Fruit fly (Drosophila melanogaster) whole organism, embryonic: ENCODE results near the gene Tre1.

ENCODE experiments used
- ATbp ChIP-seq: fragments of 200-800 bp; sonication (Bioruptor generic); optimal IDR thresholded peaks from 2 replicates; lab custom pipeline; 2017; ENCODE audit warnings: missing biosample characterization, mild to moderate bottlenecking, missing genetic modification characterization, missing genetic modification reagents
- Abd-B ChIP-seq: fragments of 200-800 bp; sonication (Bioruptor generic); optimal IDR thresholded peaks from 2 replicates; lab custom pipeline; 2018; ENCODE audit warnings: missing biosample characterization, mild to moderate bottlenecking, missing genetic modification characterization, moderate library complexity
- Adf1 ChIP-seq: fragments of 200-800 bp; sonication (Bioruptor generic); IDR thresholded peaks from 2 replicates; pipeline ENCODE4 v1.3.6; 2022; ENCODE audit warnings: missing biosample characterization, missing genetic modification characterization
- Asciz ChIP-seq: fragments of 200-800 bp; sonication (Bioruptor generic); optimal IDR thresholded peaks from 2 replicates; lab custom pipeline; 2017; ENCODE audit warnings: missing biosample characterization, mild to moderate bottlenecking, missing genetic modification characterization, missing genetic modification reagents
- CG12942 ChIP-seq: fragments of 200-800 bp; sonication (Bioruptor generic); optimal IDR thresholded peaks from 3 replicates; lab custom pipeline; 2016; ENCODE audit warnings: missing biosample characterization, missing genetic modification characterization
- CG13624 ChIP-seq: fragments of 200-800 bp; sonication (Bioruptor generic); optimal IDR thresholded peaks from 2 replicates; lab custom pipeline; 2016; ENCODE audit warnings: missing biosample characterization, missing genetic modification characterization
- CG15479 ChIP-seq: fragments of 200-800 bp; sonication (Bioruptor generic); optimal IDR thresholded peaks from 3 replicates; lab custom pipeline; 2019; ENCODE audit warnings: missing biosample characterization, mild to moderate bottlenecking, missing genetic modification characterization, moderate library complexity
- CG1603 ChIP-seq: fragments of 200-800 bp; sonication (Bioruptor generic); optimal IDR thresholded peaks from 2 replicates; lab custom pipeline; 2019; ENCODE audit warnings: missing biosample characterization, mild to moderate bottlenecking, missing genetic modification characterization, moderate library complexity
- CG17361 ChIP-seq: fragments of 200-800 bp; sonication (Bioruptor generic); IDR thresholded peaks from 3 replicates; pipeline ENCODE4 v1.3.6; 2022; ENCODE audit warnings: missing biosample characterization, missing genetic modification characterization
- CG17612 ChIP-seq: fragments of 200-800 bp; sonication (Bioruptor generic); IDR thresholded peaks from 2 replicates; pipeline ENCODE4 v1.3.6; 2022; ENCODE audit warnings: missing biosample characterization, missing genetic modification characterization
- CG2116 ChIP-seq: fragments of 200-800 bp; sonication (Bioruptor generic); optimal IDR thresholded peaks from 3 replicates; lab custom pipeline; 2018; ENCODE audit warnings: missing biosample characterization, mild to moderate bottlenecking, missing genetic modification characterization
- CG3065 ChIP-seq: fragments of 200-800 bp; sonication (Bioruptor generic); optimal IDR thresholded peaks from 2 replicates; lab custom pipeline; 2016; ENCODE audit warnings: missing biosample characterization, missing genetic modification characterization
- CG31365 ChIP-seq: fragments of 200-800 bp; sonication (Bioruptor generic); optimal IDR thresholded peaks from 2 replicates; lab custom pipeline; 2018; ENCODE audit warnings: missing biosample characterization, mild to moderate bottlenecking, missing genetic modification characterization
- CG31388 ChIP-seq: fragments of 200-800 bp; sonication (Bioruptor generic); optimal IDR thresholded peaks from 2 replicates; lab custom pipeline; 2016; ENCODE audit warnings: missing biosample characterization, missing genetic modification characterization
- CG3281 ChIP-seq: fragments of 200-800 bp; sonication (Bioruptor generic); optimal IDR thresholded peaks from 3 replicates; lab custom pipeline; 2017; ENCODE audit warnings: missing biosample characterization, mild to moderate bottlenecking, missing genetic modification characterization
- CG3838 ChIP-seq: fragments of 200-800 bp; sonication (Bioruptor generic); optimal IDR thresholded peaks from 3 replicates; lab custom pipeline; 2016; ENCODE audit warnings: missing biosample characterization, missing genetic modification characterization
- CG4707 ChIP-seq: fragments of 200-800 bp; sonication (Bioruptor generic); optimal IDR thresholded peaks from 2 replicates; lab custom pipeline; 2018; ENCODE audit warnings: missing biosample characterization, mild to moderate bottlenecking, missing genetic modification characterization, moderate library complexity
- CG6272 ChIP-seq: fragments of 200-800 bp; sonication (Bioruptor generic); IDR thresholded peaks from 2 replicates; pipeline ENCODE4 v1.3.6; 2022; ENCODE audit warnings: missing biosample characterization, missing genetic modification characterization
- CG6854 ChIP-seq: fragments of 200-800 bp; sonication (Bioruptor generic); optimal IDR thresholded peaks from 3 replicates; lab custom pipeline; 2017; ENCODE audit warnings: missing biosample characterization, mild to moderate bottlenecking, missing genetic modification characterization
- CG7372 ChIP-seq: fragments of 200-800 bp; sonication (Bioruptor generic); IDR thresholded peaks from 2 replicates; pipeline ENCODE4 v1.3.6; 2022; ENCODE audit warnings: missing biosample characterization, missing genetic modification characterization
- CG7556 ChIP-seq: fragments of 200-800 bp; sonication (Bioruptor generic); optimal IDR thresholded peaks from 2 replicates; lab custom pipeline; 2017; ENCODE audit warnings: missing biosample characterization, mild to moderate bottlenecking, missing genetic modification characterization
- CG7987 ChIP-seq: fragments of 200-800 bp; sonication (Bioruptor generic); optimal IDR thresholded peaks from 2 replicates; lab custom pipeline; 2018; ENCODE audit warnings: missing biosample characterization, mild to moderate bottlenecking, missing genetic modification characterization, moderate library complexity
- Dbx ChIP-seq: fragments of 200-800 bp; sonication (Bioruptor generic); IDR thresholded peaks from 3 replicates; pipeline ENCODE4 v1.3.6; 2022; ENCODE audit warnings: missing biosample characterization, missing genetic modification characterization
- ERR ChIP-seq: fragments of 200-800 bp; sonication (Bioruptor generic); optimal IDR thresholded peaks from 2 replicates; lab custom pipeline; 2016; ENCODE audit warnings: missing biosample characterization, missing genetic modification characterization
- Eip74EF ChIP-seq, 2 experiments: fragments of 200-800 bp in 1 of 2; fragments of >200 bp in 1 of 2; sonication (Bioruptor generic) in 1 of 2; optimal IDR thresholded peaks; 2 replicates each; lab custom pipeline; 2017 to 2019; ENCODE audit warnings: missing biosample characterization in 2 of 2, missing genetic modification characterization in 2 of 2, mild to moderate bottlenecking in 1 of 2, moderate library complexity in 1 of 2
- Max ChIP-seq: fragments of 200-800 bp; sonication (Bioruptor generic); optimal IDR thresholded peaks from 2 replicates; lab custom pipeline; 2016; ENCODE audit warnings: missing biosample characterization, mild to moderate bottlenecking, missing genetic modification characterization
- Nf-YB ChIP-seq: fragments of 200-800 bp; sonication (Bioruptor generic); optimal IDR thresholded peaks from 3 replicates; lab custom pipeline; 2019; ENCODE audit warnings: missing biosample characterization, mild to moderate bottlenecking, missing genetic modification characterization, moderate library complexity
- NfI ChIP-seq: fragments of 200-800 bp; sonication (Bioruptor generic); optimal IDR thresholded peaks from 3 replicates; lab custom pipeline; 2018; ENCODE audit warnings: missing biosample characterization, mild to moderate bottlenecking, missing genetic modification characterization, moderate library complexity
- Opbp ChIP-seq: fragments of 200-800 bp; sonication (Bioruptor generic); IDR thresholded peaks from 3 replicates; pipeline ENCODE4 v1.3.6; 2022; ENCODE audit warnings: missing biosample characterization, missing genetic modification characterization; ENCODE audit not compliant: partially characterized antibody
- Poxn ChIP-seq: fragments of 200-800 bp; sonication (Bioruptor generic); IDR thresholded peaks from 2 replicates; pipeline ENCODE4 v1.3.6; 2022; ENCODE audit warnings: missing biosample characterization, missing genetic modification characterization
- Ravus ChIP-seq: fragments of 200-800 bp; sonication (Bioruptor generic); IDR thresholded peaks from 2 replicates; pipeline ENCODE4 v1.3.6; 2022; ENCODE audit warnings: missing biosample characterization, missing genetic modification characterization
- Six4 ChIP-seq: fragments of 200-800 bp; sonication (Bioruptor generic); optimal IDR thresholded peaks from 2 replicates; lab custom pipeline; 2016; ENCODE audit warnings: missing biosample characterization, missing genetic modification characterization
- Sox102F ChIP-seq: fragments of 200-800 bp; sonication (Bioruptor generic); optimal IDR thresholded peaks from 2 replicates; lab custom pipeline; 2018; ENCODE audit warnings: missing biosample characterization, mild to moderate bottlenecking, missing genetic modification characterization, moderate library complexity
- Sry-δ ChIP-seq: fragments of 200-800 bp; sonication (Bioruptor generic); optimal IDR thresholded peaks from 2 replicates; lab custom pipeline; 2016; ENCODE audit warnings: missing biosample characterization, missing genetic modification characterization
- Taf1 ChIP-seq: fragments of 200-800 bp; sonication (Bioruptor generic); IDR thresholded peaks from 2 replicates; pipeline ENCODE4 v1.3.6; 2022; ENCODE audit warnings: missing biosample characterization, missing genetic modification characterization
- Vsx1 ChIP-seq: fragments of 200-800 bp; sonication (Bioruptor generic); optimal IDR thresholded peaks from 2 replicates; lab custom pipeline; 2017; ENCODE audit warnings: missing biosample characterization, mild to moderate bottlenecking, missing genetic modification characterization, missing genetic modification reagents
- ap ChIP-seq: fragments of 200-800 bp; sonication (Bioruptor generic); IDR thresholded peaks from 2 replicates; pipeline ENCODE4 v1.3.6; 2022; ENCODE audit warnings: missing biosample characterization, missing genetic modification characterization
- crc ChIP-seq: fragments of 200-800 bp; sonication (Bioruptor generic); optimal IDR thresholded peaks from 2 replicates; lab custom pipeline; 2016; ENCODE audit warnings: missing biosample characterization, missing genetic modification characterization
- dmrt99B ChIP-seq: fragments of 200-800 bp; sonication (Bioruptor generic); optimal IDR thresholded peaks from 2 replicates; lab custom pipeline; 2018; ENCODE audit warnings: missing biosample characterization, mild to moderate bottlenecking, missing genetic modification characterization, moderate library complexity
- ewg ChIP-seq: fragments of 200-800 bp; sonication (Bioruptor generic); optimal IDR thresholded peaks from 3 replicates; lab custom pipeline; 2017; ENCODE audit warnings: mild to moderate bottlenecking, missing biosample characterization, missing genetic modification reagents, missing genetic modification characterization
- hb ChIP-seq: fragments of 200-800 bp; sonication (Bioruptor generic); IDR thresholded peaks from 3 replicates; pipeline ENCODE4 v1.3.6; 2022; ENCODE audit warnings: missing biosample characterization, missing genetic modification characterization; ENCODE audit not compliant: partially characterized antibody
- kay ChIP-seq: fragments of 200-800 bp; sonication (Bioruptor generic); optimal IDR thresholded peaks from 2 replicates; lab custom pipeline; 2016; ENCODE audit warnings: missing biosample characterization, missing genetic modification characterization
- odd ChIP-seq: fragments of 200-800 bp; sonication (Bioruptor generic); optimal IDR thresholded peaks from 2 replicates; lab custom pipeline; 2017; ENCODE audit warnings: missing biosample characterization, mild to moderate bottlenecking, missing genetic modification characterization
- prd ChIP-seq, 3 experiments: fragments of >200 bp in 2 of 3; fragments of 200-800 bp in 1 of 3; sonication (Bioruptor generic) in 1 of 3; optimal IDR thresholded peaks in 2 of 3; IDR thresholded peaks in 1 of 3; 2 replicates in 2 of 3; 3 replicates in 1 of 3; pipeline versions ENCODE4 v1.3.6 to Lab custom; 2017 to 2022; ENCODE audit warnings: missing biosample characterization in 1 of 3, missing genetic modification characterization in 1 of 3
- rib ChIP-seq: fragments of 200-800 bp; sonication (Bioruptor generic); IDR thresholded peaks from 2 replicates; pipeline ENCODE4 v1.3.6; 2022; ENCODE audit warnings: missing biosample characterization, missing genetic modification characterization
- sisA ChIP-seq: fragments of 200-800 bp; sonication (Bioruptor generic); IDR thresholded peaks from 2 replicates; pipeline ENCODE4 v1.3.6; 2022; ENCODE audit warnings: missing biosample characterization, missing genetic modification characterization
- sob ChIP-seq: fragments of 200-800 bp; sonication (Bioruptor generic); IDR thresholded peaks from 2 replicates; pipeline ENCODE4 v1.3.6; 2022; ENCODE audit warnings: missing biosample characterization, missing genetic modification characterization
- tup ChIP-seq: fragments of 200-800 bp; sonication (Bioruptor generic); optimal IDR thresholded peaks from 2 replicates; lab custom pipeline; 2016; ENCODE audit warnings: missing biosample characterization, mild to moderate bottlenecking, missing genetic modification characterization, moderate library complexity
- wek ChIP-seq: fragments of 200-800 bp; sonication (Bioruptor generic); optimal IDR thresholded peaks from 3 replicates; lab custom pipeline; 2018; ENCODE audit warnings: missing biosample characterization, mild to moderate bottlenecking, missing genetic modification characterization, moderate library complexity

Gene Tre1

DNA sequence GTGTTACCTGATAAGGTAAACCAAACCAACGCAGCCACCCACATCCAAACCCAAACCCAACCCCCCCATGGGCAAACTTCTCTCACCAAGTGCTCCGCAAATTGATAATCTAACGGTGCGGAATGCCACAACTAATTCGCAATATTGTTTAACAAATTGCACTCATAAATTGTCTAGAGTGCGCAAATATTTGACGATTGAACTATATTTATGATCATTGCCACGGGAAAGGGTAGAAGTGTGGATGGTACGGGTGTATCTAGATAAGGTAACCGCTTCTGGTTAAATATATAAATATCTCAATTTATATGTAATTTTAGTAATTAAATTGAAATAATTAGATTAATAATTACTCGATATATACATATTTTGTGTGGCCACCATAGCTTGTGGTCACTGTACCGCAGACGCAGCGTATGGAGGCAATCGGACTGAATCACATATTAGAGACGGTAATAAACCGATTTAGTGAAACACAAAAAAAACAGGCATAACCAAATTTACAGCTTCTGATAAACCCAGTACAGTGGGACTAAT lies 38.8 kb upstream of the Tre1 start (continued):
- TF ChIP-seq CG2116 (GFP tag; lab: Kevin White, UChicago) (no peak), CG3838 (GFP tag; lab: Kevin White, UChicago) (no peak), Taf1 (GFP tag; lab: Robert Waterston, UW) (peak; percentile 75), Ravus (GFP tag; lab: Robert Waterston, UW) (no peak; the same call in 1 of the 2 replicates), ap (GFP tag; lab: Robert Waterston, UW) (no peak), Adf1 (GFP tag; lab: Robert Waterston, UW) (peak; percentile 50), Sox102F (GFP tag; lab: Kevin White, UChicago) (peak; percentile 58), CG17612 (GFP tag; lab: Robert Waterston, UW) (peak; percentile 61; the same call in 1 of the 2 replicates), CG17361 (GFP tag; lab: Robert Waterston, UW) (0 out of 3 replicates have a peak, but pooled peaks have one; percentile 22), CG3281 (GFP tag; lab: Kevin White, UChicago) (peak; percentile 81), Sry-δ (no peak), Poxn (GFP tag; lab: Robert Waterston, UW) (peak; percentile 51; the same call in 1 of the 2 replicates), tup (GFP tag; lab: Kevin White, UChicago) (no peak), Asciz (GFP tag; lab: Kevin White, UChicago) (no peak), sisA (GFP tag; lab: Robert Waterston, UW) (peak; percentile 57), Vsx1 (no peak), odd (GFP tag; lab: Kevin White, UChicago) (peak; percentile 11), hb (GFP tag; lab: Robert Waterston, UW) (no peak), Max (GFP tag; lab: Kevin White, UChicago) (peak; percentile 1), CG31365 (tag; lab: Kevin White, UChicago) (no peak), CG7372 (GFP tag; lab: Robert Waterston, UW) (peak; percentile 74), CG13624 (GFP tag; lab: Kevin White, UChicago) (no peak), crc (GFP tag; lab: Kevin White, UChicago) (no peak), CG6854 (GFP tag; lab: Kevin White, UChicago) (peak; percentile 17), ATbp (GFP tag; lab: Kevin White, UChicago) (no peak), CG15479 (GFP tag; lab: Kevin White, UChicago) (no peak), Opbp (GFP tag; lab: Robert Waterston, UW) (no peak), CG4707 (GFP tag; lab: Kevin White, UChicago) (no peak), ERR (GFP tag; lab: Kevin White, UChicago) (no peak), Abd-B (GFP tag; lab: Kevin White, UChicago) (no peak), kay (GFP tag; lab: Kevin White, UChicago) (no peak), NfI (GFP tag; lab: Kevin White, UChicago) (peak; percentile 65), CG6272 (GFP tag; lab: Robert Waterston, UW) (no peak), Eip74EF (GFP tag; optimal IDR thresholded peaks at IDR 0.05; lab: Kevin White, UChicago) (no peak), dmrt99B (tag; lab: Kevin White, UChicago) (peak; percentile 56), CG7556 (GFP tag; lab: Kevin White, UChicago) (peak; percentile 46), Dbx (peak; percentile 88), CG1603 (tag; lab: Kevin White, UChicago) (peak; percentile 4), CG12942 (GFP tag; lab: Kevin White, UChicago) (no peak), CG31388 (GFP tag; lab: Kevin White, UChicago) (no peak), rib (GFP tag; lab: Robert Waterston, UW) (peak; percentile 84), prd (optimal IDR thresholded peaks at IDR 0.05; lab: Kevin White, UChicago) (no peak), prd (GFP tag; IDR thresholded peaks at IDR 0.05; lab: Robert Waterston, UW) (peak; percentile 71; the same call in 2 of the 3 replicates), Six4 (GFP tag; lab: Kevin White, UChicago) (no peak), ewg (GFP tag; lab: Kevin White, UChicago) (no peak), wek (GFP tag; lab: Kevin White, UChicago) (no peak), CG3065 (GFP tag; lab: Kevin White, UChicago) (no peak), Nf-YB (GFP tag; lab: Kevin White, UChicago) (peak; percentile 20), sob (GFP tag; lab: Robert Waterston, UW) (peak; percentile 82), CG7987 (GFP tag; lab: Kevin White, UChicago) (no peak)
